Worm (Caenorhabditis elegans): ENCODE measurements around the gene C39B10.3.

DNA sequence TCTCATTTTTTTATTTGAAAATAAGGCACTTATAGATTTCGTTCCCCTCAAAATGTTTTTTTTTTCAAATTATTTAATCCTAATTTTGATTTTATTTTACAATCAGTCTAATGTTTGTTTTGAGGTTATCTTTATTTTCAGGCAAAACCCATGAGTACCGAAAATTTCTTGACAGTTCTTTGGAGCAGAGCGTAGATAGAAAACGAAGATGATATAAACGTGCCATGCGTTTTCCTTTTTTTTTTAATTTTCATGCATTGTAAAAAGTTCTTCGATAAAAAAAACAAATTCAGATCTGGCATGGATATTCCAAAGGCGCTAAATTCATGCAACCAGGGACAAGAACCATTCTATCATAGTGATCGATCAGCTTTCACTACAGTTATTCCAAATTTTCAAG lies 47.1 kb downstream of the C39B10.3 start, which contains the start of gene C33D3.5:
- no peak for TF ChIP-seq ceh-36 (tag; optimal IDR thresholded peaks at IDR 0.05)
- no peak for TF ChIP-seq ceh-13 (GFP tag; optimal IDR thresholded peaks at IDR 0.05)
- no peak for TF ChIP-seq flt-1 (GFP tag; IDR thresholded peaks at IDR 0.05)
- no peak for TF ChIP-seq ama-1 (optimal IDR thresholded peaks at IDR 0.05)
- TF ChIP-seq tbx-11 (GFP tag; IDR thresholded peaks at IDR 0.05) = no peak
- TF ChIP-seq hnd-1 (tag; optimal IDR thresholded peaks at IDR 0.05) = no peak
- TF ChIP-seq hmg-4 (GFP tag; optimal IDR thresholded peaks at IDR 0.05) = no peak
- no peak for TF ChIP-seq hmbx-1 (tag; optimal IDR thresholded peaks at IDR 0.05)
- no peak for TF ChIP-seq F13C5.2 (tag; optimal IDR thresholded peaks at IDR 0.05)
